Fruit fly (Drosophila melanogaster) whole organism: Measurements from ENCODE around the gene Ugt37A3.

Source experiments
- CG8478 ChIP-seq: fragments of >200 bp; optimal IDR thresholded peaks from 2 replicates; lab custom pipeline; 2018; ENCODE audit warnings: inconsistent platforms
- Dll ChIP-seq: fragments of >200 bp; optimal IDR thresholded peaks from 2 replicates; lab custom pipeline; 2017
- psq ChIP-seq: fragments of >200 bp; optimal IDR thresholded peaks from 2 replicates; lab custom pipeline; 2017

DNA sequence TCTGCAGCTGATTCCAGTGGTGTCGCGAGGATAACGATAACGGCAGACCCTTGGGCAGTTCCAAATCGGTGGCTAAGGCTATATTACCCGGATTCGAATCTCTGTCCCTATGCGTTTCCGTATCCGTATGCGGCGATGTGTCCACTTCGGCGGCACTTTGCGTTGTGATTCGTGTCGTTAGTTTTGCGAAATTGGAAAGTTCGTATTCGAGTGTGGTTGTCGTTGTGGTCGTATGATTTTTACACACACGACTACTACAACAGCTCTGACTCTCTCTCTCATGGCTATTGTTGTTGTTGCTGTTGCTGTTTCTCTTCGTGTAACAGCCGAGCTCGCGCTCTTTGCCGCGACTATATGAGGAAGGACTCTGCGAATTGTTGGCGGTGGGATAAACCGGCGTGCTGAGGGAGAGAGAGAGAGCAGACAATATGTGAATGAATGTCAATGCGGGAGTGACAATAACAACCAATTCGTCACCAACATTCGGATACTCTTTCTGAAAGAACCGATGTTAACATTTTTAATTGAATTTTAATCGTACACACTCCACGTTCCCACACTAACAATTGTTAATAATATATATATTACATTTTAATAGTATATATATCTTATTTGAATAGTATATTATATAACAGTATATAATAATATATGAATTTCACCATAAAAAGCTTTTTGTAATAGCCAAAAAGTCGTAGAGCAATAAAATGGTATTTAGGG is 23.7 kb downstream of the Ugt37A3 start:
- TF ChIP-seq psq (lab: Kevin White, UChicago) (no peak), Dll (lab: Kevin White, UChicago) (no peak), CG8478 (lab: Kevin White, UChicago) (no peak)
